Worm (Caenorhabditis elegans): ENCODE measurements around the gene C18D1.2.

ce11 chrII:10014384-10014783, 42.4 kb upstream of the C18D1.2 start:
- TF ChIP-seq ama-1 (optimal IDR thresholded peaks at IDR 0.05) (no peak), egl-27 (tag; optimal IDR thresholded peaks at IDR 0.05) (no peak), nhr-47 (tag; optimal IDR thresholded peaks at IDR 0.05) (no peak), C04F5.9 (tag; optimal IDR thresholded peaks at IDR 0.05) (no peak), sup-37 (GFP tag; optimal IDR thresholded peaks at IDR 0.05) (no peak), fkh-10 (GFP tag; optimal IDR thresholded peaks at IDR 0.05) (no peak), ceh-90 (tag; optimal IDR thresholded peaks at IDR 0.05) (no peak), fkh-8 (tag; optimal IDR thresholded peaks at IDR 0.05) (no peak), hlh-17 (GFP tag; optimal IDR thresholded peaks at IDR 0.05; ENCODE audit: borderline replicate concordance) (no peak), tbx-2 (tag; optimal IDR thresholded peaks at IDR 0.05) (no peak), ceh-63 (GFP tag; optimal IDR thresholded peaks at IDR 0.05) (no peak), unc-30 (tag; optimal IDR thresholded peaks at IDR 0.05) (no peak), nhr-12 (tag; optimal IDR thresholded peaks at IDR 0.05) (no peak)
